Fruit fly (Drosophila melanogaster) whole organism, prepupa: ENCODE measurements around the gene Z600.

Experiments used
- Blimp-1 ChIP-seq: fragments of 200-800 bp; sonication (Bioruptor generic); optimal IDR thresholded peaks from 3 replicates; lab custom pipeline; 2017; ENCODE audit warnings: missing biosample characterization, missing genetic modification characterization, mild to moderate bottlenecking, moderate library complexity, missing genetic modification reagents
- CG15336 ChIP-seq: fragments of 200-800 bp; sonication (Bioruptor generic); IDR thresholded peaks from 2 replicates; pipeline ENCODE4 v1.3.6; 2022; ENCODE audit warnings: missing biosample characterization, missing genetic modification characterization
- CG32006 ChIP-seq: fragments of 200-800 bp; sonication (Bioruptor generic); optimal IDR thresholded peaks from 3 replicates; lab custom pipeline; 2017; ENCODE audit warnings: missing biosample characterization, mild to moderate bottlenecking, missing genetic modification characterization
- CG6792 ChIP-seq: fragments of 200-800 bp; sonication (Bioruptor generic); optimal IDR thresholded peaks from 3 replicates; lab custom pipeline; 2016; ENCODE audit warnings: missing biosample characterization, missing genetic modification characterization
- Ets21C ChIP-seq: fragments of 200-800 bp; sonication (Bioruptor generic); optimal IDR thresholded peaks from 3 replicates; lab custom pipeline; 2016; ENCODE audit warnings: missing biosample characterization, missing genetic modification characterization
- Lpt ChIP-seq: fragments of 200-800 bp; sonication (Bioruptor generic); optimal IDR thresholded peaks from 3 replicates; lab custom pipeline; 2016; ENCODE audit warnings: missing biosample characterization, missing genetic modification characterization
- Sox102F ChIP-seq: fragments of 200-800 bp; sonication (Bioruptor generic); optimal IDR thresholded peaks from 2 replicates; lab custom pipeline; 2016; ENCODE audit warnings: missing biosample characterization, mild to moderate bottlenecking, missing genetic modification characterization
- Sox14 ChIP-seq: fragments of 200-800 bp; sonication (Bioruptor generic); optimal IDR thresholded peaks from 3 replicates; lab custom pipeline; 2016; ENCODE audit warnings: missing biosample characterization, missing genetic modification characterization
- fkh ChIP-seq: fragments of 200-800 bp; sonication (Bioruptor generic); optimal IDR thresholded peaks from 3 replicates; lab custom pipeline; 2017; ENCODE audit warnings: missing biosample characterization, mild to moderate bottlenecking, missing genetic modification characterization, moderate library complexity
- vri ChIP-seq: fragments of 200-800 bp; sonication (Bioruptor generic); optimal IDR thresholded peaks from 3 replicates; lab custom pipeline; 2016; ENCODE audit warnings: missing biosample characterization, mild to moderate bottlenecking, missing genetic modification characterization

DNA sequence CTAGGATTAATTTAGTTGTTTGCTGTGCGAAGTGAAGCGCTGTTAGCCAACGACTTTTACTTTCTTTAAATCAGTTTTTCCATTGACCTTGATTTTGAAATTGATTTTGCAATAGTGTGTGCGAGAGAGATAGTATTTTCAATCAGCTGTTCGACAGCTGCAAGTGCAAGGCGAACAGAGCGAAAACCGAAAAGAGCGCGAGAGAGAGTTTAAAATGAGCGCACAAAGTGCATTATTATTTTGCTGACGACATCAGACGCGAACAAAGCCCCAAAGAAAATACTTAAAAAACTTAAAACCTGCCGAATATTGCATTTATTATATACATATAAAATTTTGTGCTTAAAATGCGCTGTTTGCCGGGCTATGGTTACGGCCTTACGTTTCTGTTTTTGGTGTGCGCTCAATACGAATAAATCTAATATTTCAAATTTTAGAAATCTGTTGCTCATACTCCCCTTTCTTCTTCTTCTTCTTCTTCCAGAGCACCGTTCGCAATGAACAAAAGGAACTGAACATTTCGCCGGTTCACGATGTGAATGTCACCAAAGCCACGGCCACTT is 2.9 kb downstream of the Z600 start:
- no peak for TF ChIP-seq CG6792 (GFP tag; lab: Kevin White, UChicago)
- peak; percentile 24 for TF ChIP-seq vri
- no peak for TF ChIP-seq fkh
- TF ChIP-seq CG32006 (GFP tag; lab: Kevin White, UChicago) = no peak
- TF ChIP-seq Blimp-1 = peak; percentile 78
- TF ChIP-seq CG15336 (GFP tag; lab: Robert Waterston, UW) = no peak
- TF ChIP-seq Lpt (GFP tag; lab: Kevin White, UChicago) = no peak
- no peak for TF ChIP-seq Ets21C (GFP tag; lab: Kevin White, UChicago)
- TF ChIP-seq Sox102F = peak; percentile 37
- TF ChIP-seq Sox14 = peak; percentile 55
